Worm (Caenorhabditis elegans) whole organism, L1 larva: ENCODE data around the gene cpt-4.

ENCODE experiments used
- fkh-10 ChIP-seq: sonication (generic microtip); optimal IDR thresholded peaks from 2 replicates; lab custom pipeline; 2017; ENCODE audit warnings: missing biosample characterization, missing genetic modification reagents, missing genetic modification characterization
- nhr-12 ChIP-seq: sonication (generic microtip); optimal IDR thresholded peaks from 2 replicates; lab custom pipeline; 2017; ENCODE audit warnings: missing biosample characterization, missing genetic modification characterization
- pqm-1 ChIP-seq: sonication (generic microtip); optimal IDR thresholded peaks from 3 replicates; lab custom pipeline; 2017; ENCODE audit warnings: missing biosample characterization, missing genetic modification characterization
- unc-62 ChIP-seq: fragments of 150-350 bp; optimal IDR thresholded peaks from 2 replicates; lab custom pipeline; 2014; ENCODE audit warnings: missing biosample characterization, missing genetic modification reagents, missing genetic modification characterization

DNA sequence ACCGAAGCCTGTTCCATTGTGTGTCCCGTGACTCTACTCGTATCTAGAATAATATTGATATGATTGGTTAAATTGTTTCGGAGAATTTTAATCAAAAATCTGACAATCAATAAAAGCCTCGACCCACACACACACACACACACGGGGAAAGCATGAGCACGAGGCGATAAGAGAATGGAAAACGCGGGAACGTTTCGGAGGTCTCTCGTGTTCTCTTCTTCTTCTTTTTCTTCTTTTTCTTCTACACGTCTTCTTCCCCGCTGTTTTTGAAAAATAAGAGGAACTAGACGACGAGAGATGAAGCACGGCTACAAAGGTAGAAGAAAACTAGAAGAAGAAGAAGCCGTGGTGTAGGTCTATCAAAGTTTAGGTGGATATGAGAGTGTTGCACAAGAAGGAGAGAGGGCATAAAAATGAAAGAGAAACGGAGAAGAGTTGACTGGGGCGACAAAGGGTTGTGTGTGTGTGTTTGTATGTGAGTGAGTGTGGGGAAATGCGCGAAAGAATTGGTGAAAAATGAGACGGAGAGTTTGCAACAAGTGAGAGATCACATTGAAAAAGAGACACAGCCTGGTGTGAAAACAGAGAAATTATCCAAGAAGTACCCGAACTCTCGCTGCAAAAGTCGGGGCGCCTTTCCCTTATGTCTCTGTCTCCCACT, 37.4 kb upstream of the cpt-4 start, which contains the start of gene mlk-1:
- no peak for TF ChIP-seq unc-62 (GFP tag; lab: Kevin White, UChicago)
- no peak for TF ChIP-seq nhr-12 (tag; lab: Kevin White, UChicago)
- TF ChIP-seq fkh-10 = peak; percentile 73
- TF ChIP-seq pqm-1 (tag; lab: Kevin White, UChicago) = no peak
